Worm (Caenorhabditis elegans) whole organism, early embryonic: Measurements from ENCODE around the gene F59A6.13.

ENCODE experiments used
- ama-1 ChIP-seq: fragments of 150-350 bp; optimal IDR thresholded peaks from 2 replicates; lab custom pipeline; 2014
- hmg-4 ChIP-seq: fragments of 200-800 bp; sonication (Bioruptor generic); optimal IDR thresholded peaks from 2 replicates; lab custom pipeline; 2018; ENCODE audit warnings: mild to moderate bottlenecking, missing genetic modification characterization, missing compliant biosample characterization
- sea-1 ChIP-seq: fragments of 200-800 bp; sonication (Bioruptor generic); conservative IDR thresholded peaks from 2 replicates; pipeline ENCODE4 v1.3.6; 2022; ENCODE audit warnings: missing genetic modification characterization, missing compliant biosample characterization
- tra-4 ChIP-seq: sonication (generic microtip); optimal IDR thresholded peaks from 2 replicates; lab custom pipeline; 2017; ENCODE audit warnings: missing genetic modification characterization, missing compliant biosample characterization

- TF ChIP-seq ama-1 (no peak), sea-1 (no peak), tra-4 (tag; lab: Kevin White, UChicago) (no peak), hmg-4 (no peak)
These were observed 32.8 kb upstream of the F59A6.13 start, which contains the start of gene T27F7.12 for ce11 chrII:4989802-4990201.
